Worm (Caenorhabditis elegans): ENCODE data around the gene C43F9.11.

- no peak for TF ChIP-seq sptf-1 (tag; optimal IDR thresholded peaks at IDR 0.05)
- TF ChIP-seq nhr-237 (tag; optimal IDR thresholded peaks at IDR 0.05) = no peak
- no peak for TF ChIP-seq nhr-2 (tag; optimal IDR thresholded peaks at IDR 0.05)
- no peak for TF ChIP-seq hlh-1 (tag; optimal IDR thresholded peaks at IDR 0.05)
- TF ChIP-seq mab-5 (tag; optimal IDR thresholded peaks at IDR 0.05) = no peak
- TF ChIP-seq unc-62 (GFP tag; optimal IDR thresholded peaks at IDR 0.05) = no peak
- TF ChIP-seq ztf-11 (tag; optimal IDR thresholded peaks at IDR 0.05) = no peak
- TF ChIP-seq blmp-1 (tag; optimal IDR thresholded peaks at IDR 0.05) = no peak
- TF ChIP-seq lsy-2 (tag; optimal IDR thresholded peaks at IDR 0.05) = no peak
- no peak for TF ChIP-seq ces-1 (GFP tag; optimal IDR thresholded peaks at IDR 0.05)
- no peak for TF ChIP-seq elt-3 (tag; optimal IDR thresholded peaks at IDR 0.05)
- no peak for TF ChIP-seq mep-1 (tag; optimal IDR thresholded peaks at IDR 0.05)
- no peak for TF ChIP-seq nhr-28 (tag; optimal IDR thresholded peaks at IDR 0.05)
- TF ChIP-seq lin-13 (tag; optimal IDR thresholded peaks at IDR 0.05) = no peak
Measured at ce11 chrIV:10554947-10555346, 41.7 kb upstream of the C43F9.11 start, which contains the start of gene zim-2.

All from whole organism, mixed stage, embryonic.